Fruit fly (Drosophila melanogaster): ENCODE results near the gene Grip.

Gene Grip

dm6 chrX:5965517-5966397 lies at the start of gene Grip:
Gene Grip, plus strand, starts transcription at chrX:5966279.
- TF ChIP-seq Myc (optimal IDR thresholded peaks at IDR 0.05) (no peak), psq (optimal IDR thresholded peaks at IDR 0.05) (no peak), Sin3A (optimal IDR thresholded peaks at IDR 0.05) (no peak), insv (optimal IDR thresholded peaks at IDR 0.05) (no peak), h (optimal IDR thresholded peaks at IDR 0.05) (no peak), ttk (optimal IDR thresholded peaks at IDR 0.05) (no peak)

dm6 chrX:5916494-5917309 lies 49.4 kb upstream of the Grip start, which contains the start of the genes Shmt and CG3726:
Gene Shmt, minus strand, starts transcription at chrX:5916797.
Gene CG3726, plus strand, starts transcription at chrX:5917097.
- TF ChIP-seq Sin3A (optimal IDR thresholded peaks at IDR 0.05) (no peak), ttk (optimal IDR thresholded peaks at IDR 0.05) (no peak), psq (optimal IDR thresholded peaks at IDR 0.05) (no peak), h (optimal IDR thresholded peaks at IDR 0.05) (no peak), Myc (optimal IDR thresholded peaks at IDR 0.05) (no peak), insv (optimal IDR thresholded peaks at IDR 0.05) (no peak)

- TF ChIP-seq Sin3A (optimal IDR thresholded peaks at IDR 0.05): no peak
- no peak for TF ChIP-seq ttk (optimal IDR thresholded peaks at IDR 0.05)
- no peak for TF ChIP-seq Myc (optimal IDR thresholded peaks at IDR 0.05)
- no peak for TF ChIP-seq h (optimal IDR thresholded peaks at IDR 0.05)
- no peak for TF ChIP-seq psq (optimal IDR thresholded peaks at IDR 0.05)
- no peak for TF ChIP-seq insv (optimal IDR thresholded peaks at IDR 0.05)
These were observed 48.6 kb upstream of the Grip start for dm6 chrX:5917310-5917988.

dm6 chrX:5918499-5919126 lies 47.5 kb upstream of the Grip start:
- TF ChIP-seq h (optimal IDR thresholded peaks at IDR 0.05) (peak; percentile 72), insv (optimal IDR thresholded peaks at IDR 0.05) (peak; percentile 56), ttk (optimal IDR thresholded peaks at IDR 0.05) (no peak), psq (optimal IDR thresholded peaks at IDR 0.05) (peak; percentile 96), Myc (optimal IDR thresholded peaks at IDR 0.05) (no peak), Sin3A (optimal IDR thresholded peaks at IDR 0.05) (no peak)

dm6 chrX:5920932-5921331 lies 45.1 kb upstream of the Grip start:
- TF ChIP-seq insv (optimal IDR thresholded peaks at IDR 0.05): no peak
- TF ChIP-seq psq (optimal IDR thresholded peaks at IDR 0.05): no peak
- no peak for TF ChIP-seq Sin3A (optimal IDR thresholded peaks at IDR 0.05)
- no peak for TF ChIP-seq ttk (optimal IDR thresholded peaks at IDR 0.05)
- no peak for TF ChIP-seq Myc (optimal IDR thresholded peaks at IDR 0.05)
- no peak for TF ChIP-seq h (optimal IDR thresholded peaks at IDR 0.05)

dm6 chrX:5922057-5922456 lies 44.0 kb upstream of the Grip start:
- TF ChIP-seq h (optimal IDR thresholded peaks at IDR 0.05) (no peak), Myc (optimal IDR thresholded peaks at IDR 0.05) (no peak), Sin3A (optimal IDR thresholded peaks at IDR 0.05) (no peak), ttk (optimal IDR thresholded peaks at IDR 0.05) (no peak), psq (optimal IDR thresholded peaks at IDR 0.05) (no peak), insv (optimal IDR thresholded peaks at IDR 0.05) (no peak)

dm6 chrX:5923124-5923523 lies 43.0 kb upstream of the Grip start:
- TF ChIP-seq h (optimal IDR thresholded peaks at IDR 0.05) (no peak), Myc (optimal IDR thresholded peaks at IDR 0.05) (no peak), insv (optimal IDR thresholded peaks at IDR 0.05) (no peak), psq (optimal IDR thresholded peaks at IDR 0.05) (no peak), Sin3A (optimal IDR thresholded peaks at IDR 0.05) (no peak), ttk (optimal IDR thresholded peaks at IDR 0.05) (no peak)

- TF ChIP-seq psq (optimal IDR thresholded peaks at IDR 0.05) (no peak), ttk (optimal IDR thresholded peaks at IDR 0.05) (no peak), h (optimal IDR thresholded peaks at IDR 0.05) (no peak), Sin3A (optimal IDR thresholded peaks at IDR 0.05) (no peak), insv (optimal IDR thresholded peaks at IDR 0.05) (no peak), Myc (optimal IDR thresholded peaks at IDR 0.05) (no peak)
These were observed 41.7 kb upstream of the Grip start for dm6 chrX:5924378-5924777.

dm6 chrX:5925793-5926418 lies 40.2 kb upstream of the Grip start:
- no peak for TF ChIP-seq Sin3A (optimal IDR thresholded peaks at IDR 0.05)
- no peak for TF ChIP-seq ttk (optimal IDR thresholded peaks at IDR 0.05)
- TF ChIP-seq insv (optimal IDR thresholded peaks at IDR 0.05): no peak
- no peak for TF ChIP-seq h (optimal IDR thresholded peaks at IDR 0.05)

dm6 chrX:5926718-5927117 lies 39.4 kb upstream of the Grip start:
- TF ChIP-seq insv (optimal IDR thresholded peaks at IDR 0.05) (no peak), Myc (optimal IDR thresholded peaks at IDR 0.05) (no peak), h (optimal IDR thresholded peaks at IDR 0.05) (no peak), Sin3A (optimal IDR thresholded peaks at IDR 0.05) (no peak), ttk (optimal IDR thresholded peaks at IDR 0.05) (no peak), psq (optimal IDR thresholded peaks at IDR 0.05) (no peak)

Data from Kc167 (cell line).